Worm (Caenorhabditis elegans): ENCODE data around the gene W04H10.5.
A peak's percentile ranks its signal among the peaks of the same experiment; 100 is the strongest.

Gene W04H10.5

ce11 chrII:622478-622877 is 16.3 kb downstream of the W04H10.5 start:
- TF ChIP-seq mab-5 (tag; optimal IDR thresholded peaks at IDR 0.05) (peak; percentile 4), nhr-10 (tag; optimal IDR thresholded peaks at IDR 0.05) (no peak), aly-2 (tag; optimal IDR thresholded peaks at IDR 0.05) (no peak), unc-55 (GFP tag; optimal IDR thresholded peaks at IDR 0.05) (peak; percentile 59), nhr-21 (tag; optimal IDR thresholded peaks at IDR 0.05) (no peak), nhr-129 (tag; optimal IDR thresholded peaks at IDR 0.05) (peak; percentile 35), gmeb-1 (tag; optimal IDR thresholded peaks at IDR 0.05) (no peak), lin-13 (GFP tag; optimal IDR thresholded peaks at IDR 0.05) (peak; percentile 33), fos-1 (tag; optimal IDR thresholded peaks at IDR 0.05) (peak; percentile 61), alr-1 (tag; optimal IDR thresholded peaks at IDR 0.05) (no peak), lin-39 (tag; optimal IDR thresholded peaks at IDR 0.05) (no peak), ZK546.5 (tag; optimal IDR thresholded peaks at IDR 0.05) (no peak), F13H6.1 (tag; optimal IDR thresholded peaks at IDR 0.05) (peak; percentile 29), blmp-1 (tag; optimal IDR thresholded peaks at IDR 0.05; ENCODE audit: insufficient read depth) (no peak), C34F6.9 (tag; optimal IDR thresholded peaks at IDR 0.05) (peak; percentile 43), sma-9 (GFP tag; optimal IDR thresholded peaks at IDR 0.05) (peak; percentile 19), sma-9 (tag; optimal IDR thresholded peaks at IDR 0.05) (no peak)

DNA sequence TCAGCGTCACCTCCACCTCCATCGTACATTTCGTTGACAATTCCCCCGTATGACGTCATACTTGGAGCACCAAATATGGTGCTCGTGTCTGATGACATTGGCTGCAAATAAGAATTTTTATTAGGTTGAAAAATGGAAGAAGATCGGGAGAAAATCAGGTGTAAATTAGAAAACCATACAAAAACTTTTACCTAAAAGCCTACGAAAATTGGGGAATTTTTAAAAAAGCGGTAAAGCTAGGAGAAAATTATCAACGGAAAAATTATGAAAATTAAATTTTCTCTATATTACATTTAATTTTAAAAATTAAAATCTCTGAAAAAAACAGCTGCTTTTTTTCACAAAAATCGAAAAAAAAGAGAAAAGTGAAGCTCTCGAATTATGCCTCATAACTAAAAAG is 18.3 kb downstream of the W04H10.5 start, which contains the start of gene T04B8.5:
T04B8.5 (minus strand) TSS at position 101 of the 400 bp plus-strand sequence.
- TF ChIP-seq ztf-1 (GFP tag; conservative IDR thresholded peaks at IDR 0.05) = no peak
- TF ChIP-seq snpc-4 (tag; optimal IDR thresholded peaks at IDR 0.05) = no peak
- no peak for TF ChIP-seq lin-11 (tag; optimal IDR thresholded peaks at IDR 0.05)
- no peak for TF ChIP-seq unc-62 (GFP tag; optimal IDR thresholded peaks at IDR 0.05)
- TF ChIP-seq egl-27 (tag; optimal IDR thresholded peaks at IDR 0.05) = no peak
- no peak for TF ChIP-seq nhr-237 (tag; optimal IDR thresholded peaks at IDR 0.05)

DNA sequence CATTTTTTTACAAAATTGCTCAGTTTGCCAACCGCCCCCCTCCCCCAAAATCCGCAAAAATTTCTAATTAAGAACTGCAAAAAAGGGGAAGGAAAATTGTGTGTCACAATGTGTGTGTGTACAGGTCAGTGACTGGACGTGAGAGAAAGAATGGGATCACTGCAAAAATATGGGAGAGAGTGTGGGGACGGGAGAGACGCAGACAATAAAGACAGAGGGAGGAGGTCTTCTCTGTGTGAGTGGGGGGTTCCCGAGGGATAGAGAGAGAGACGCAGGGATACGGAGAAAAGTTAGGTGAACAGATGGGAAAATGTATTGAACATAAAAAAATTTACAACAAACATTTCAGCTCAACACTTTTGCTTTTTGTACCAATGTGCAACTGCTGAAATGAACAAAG is 19.8 kb downstream of the W04H10.5 start:
- peak; percentile 73 for TF ChIP-seq nhr-25 (tag; optimal IDR thresholded peaks at IDR 0.05)
- TF ChIP-seq gmeb-1 (tag; optimal IDR thresholded peaks at IDR 0.05) = peak; percentile 53
- no peak for TF ChIP-seq ztf-4 (tag; optimal IDR thresholded peaks at IDR 0.05)
- TF ChIP-seq elt-3 (tag; optimal IDR thresholded peaks at IDR 0.05) = no peak
- TF ChIP-seq blmp-1 (tag; optimal IDR thresholded peaks at IDR 0.05; ENCODE audit: insufficient read depth) = peak; percentile 4
- peak; percentile 46 for TF ChIP-seq C34F6.9 (tag; optimal IDR thresholded peaks at IDR 0.05)
- TF ChIP-seq F13H6.1 (tag; optimal IDR thresholded peaks at IDR 0.05) = peak; percentile 74
- peak; percentile 56 for TF ChIP-seq sma-3 (GFP tag; optimal IDR thresholded peaks at IDR 0.05)
- TF ChIP-seq fos-1 (tag; optimal IDR thresholded peaks at IDR 0.05) = peak; percentile 63
- peak; percentile 1 for TF ChIP-seq egl-27 (tag; optimal IDR thresholded peaks at IDR 0.05)
- TF ChIP-seq crh-2 (tag; optimal IDR thresholded peaks at IDR 0.05) = peak; percentile 3
- TF ChIP-seq sma-9 (GFP tag; optimal IDR thresholded peaks at IDR 0.05) = peak; percentile 59
- no peak for TF ChIP-seq sma-9 (tag; optimal IDR thresholded peaks at IDR 0.05)
- TF ChIP-seq nhr-129 (tag; optimal IDR thresholded peaks at IDR 0.05) = peak; percentile 36
- no peak for TF ChIP-seq unc-55 (GFP tag; optimal IDR thresholded peaks at IDR 0.05)

ce11 chrII:627205-627604 is 21.1 kb downstream of the W04H10.5 start, which contains the start of gene arrd-1:
Gene arrd-1 (plus strand): TSS chrII:627505.
- no peak for TF ChIP-seq nhr-23 (tag; optimal IDR thresholded peaks at IDR 0.05)
- no peak for TF ChIP-seq dmd-4 (tag; optimal IDR thresholded peaks at IDR 0.05)
- TF ChIP-seq ZK546.5 (tag; optimal IDR thresholded peaks at IDR 0.05) = no peak
- no peak for TF ChIP-seq aly-2 (tag; optimal IDR thresholded peaks at IDR 0.05)
- TF ChIP-seq mdl-1 (tag; optimal IDR thresholded peaks at IDR 0.05) = no peak
- TF ChIP-seq ztf-1 (GFP tag; conservative IDR thresholded peaks at IDR 0.05) = no peak
- no peak for TF ChIP-seq gmeb-1 (tag; optimal IDR thresholded peaks at IDR 0.05)
- no peak for TF ChIP-seq snpc-4 (tag; optimal IDR thresholded peaks at IDR 0.05)
- no peak for TF ChIP-seq elt-1 (tag; optimal IDR thresholded peaks at IDR 0.05)
- TF ChIP-seq F13H6.1 (tag; optimal IDR thresholded peaks at IDR 0.05) = no peak
- TF ChIP-seq crh-2 (tag; optimal IDR thresholded peaks at IDR 0.05) = no peak
- no peak for TF ChIP-seq nhr-12 (tag; optimal IDR thresholded peaks at IDR 0.05)
- TF ChIP-seq alr-1 (tag; optimal IDR thresholded peaks at IDR 0.05) = no peak
- TF ChIP-seq mab-5 (tag; optimal IDR thresholded peaks at IDR 0.05) = no peak
- TF ChIP-seq lin-13 (GFP tag; optimal IDR thresholded peaks at IDR 0.05) = no peak
- no peak for TF ChIP-seq lin-11 (tag; optimal IDR thresholded peaks at IDR 0.05)
- TF ChIP-seq nhr-25 (tag; optimal IDR thresholded peaks at IDR 0.05) = no peak
- no peak for TF ChIP-seq peb-1 (tag; optimal IDR thresholded peaks at IDR 0.05)

- TF ChIP-seq nhr-10 (tag; optimal IDR thresholded peaks at IDR 0.05) (no peak), dmd-4 (tag; optimal IDR thresholded peaks at IDR 0.05) (no peak), nhr-12 (tag; optimal IDR thresholded peaks at IDR 0.05) (no peak), blmp-1 (tag; optimal IDR thresholded peaks at IDR 0.05; ENCODE audit: insufficient read depth) (no peak)
These were observed 21.8 kb downstream of the W04H10.5 start for ce11 chrII:627913-628312.
